Worm (Caenorhabditis elegans): Measurements from ENCODE around the gene oatr-1.
A peak's percentile ranks its signal among the peaks of the same experiment; 100 is the strongest.

Gene oatr-1

DNA sequence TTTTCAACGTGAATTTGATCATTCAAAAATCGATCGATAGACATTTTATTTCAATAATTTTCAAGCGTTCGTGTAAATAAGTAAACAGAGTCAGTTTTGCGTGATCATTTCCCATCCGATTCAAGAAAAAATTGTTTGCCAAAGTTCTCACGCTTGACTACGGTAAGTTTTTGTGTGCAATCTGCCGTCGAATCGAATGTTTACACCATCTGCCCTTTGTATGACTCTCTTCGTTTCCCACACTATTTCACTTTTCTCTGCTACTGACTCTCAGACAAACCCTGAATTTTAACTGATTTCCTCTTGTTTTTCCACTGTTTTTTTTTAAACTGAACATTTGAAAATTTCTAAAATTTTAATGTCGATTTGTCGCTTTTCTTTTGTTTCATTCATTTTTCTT, 51.2 kb downstream of the oatr-1 start:
- TF ChIP-seq ztf-11 (tag; optimal IDR thresholded peaks at IDR 0.05) (no peak), elt-3 (tag; optimal IDR thresholded peaks at IDR 0.05) (peak; percentile 18), ces-1 (GFP tag; optimal IDR thresholded peaks at IDR 0.05) (peak; percentile 54), pha-4 (tag; optimal IDR thresholded peaks at IDR 0.05) (peak; percentile 70), M03D4.4 (tag; optimal IDR thresholded peaks at IDR 0.05) (no peak), nhr-237 (tag; optimal IDR thresholded peaks at IDR 0.05) (peak; percentile 81), nhr-28 (tag; optimal IDR thresholded peaks at IDR 0.05) (no peak), nhr-12 (tag; optimal IDR thresholded peaks at IDR 0.05) (no peak), drap-1 (GFP tag; optimal IDR thresholded peaks at IDR 0.05) (peak; percentile 52), nhr-2 (tag; optimal IDR thresholded peaks at IDR 0.05) (no peak), zip-8 (tag; optimal IDR thresholded peaks at IDR 0.05) (no peak), mls-2 (tag; optimal IDR thresholded peaks at IDR 0.05) (no peak), flh-1 (GFP tag; optimal IDR thresholded peaks at IDR 0.05) (no peak), snpc-4 (tag; optimal IDR thresholded peaks at IDR 0.05) (no peak), ceh-39 (tag; optimal IDR thresholded peaks at IDR 0.05) (peak; percentile 56), sem-2 (GFP tag; optimal IDR thresholded peaks at IDR 0.05) (no peak), lin-32 (GFP tag; optimal IDR thresholded peaks at IDR 0.05) (no peak), cnd-1 (tag; optimal IDR thresholded peaks at IDR 0.05) (peak; percentile 71), tbx-8 (GFP tag; optimal IDR thresholded peaks at IDR 0.05) (no peak), ham-2 (GFP tag; optimal IDR thresholded peaks at IDR 0.05) (no peak), blmp-1 (tag; optimal IDR thresholded peaks at IDR 0.05) (no peak), ceh-83 (GFP tag; optimal IDR thresholded peaks at IDR 0.05) (no peak), bed-3 (GFP tag; optimal IDR thresholded peaks at IDR 0.05) (no peak), lin-13 (tag; optimal IDR thresholded peaks at IDR 0.05) (peak; percentile 63), unc-120 (tag; optimal IDR thresholded peaks at IDR 0.05; ENCODE audit: poor library complexity, severe bottlenecking) (peak; percentile 32), unc-62 (GFP tag; optimal IDR thresholded peaks at IDR 0.05) (no peak), unc-39 (tag; optimal IDR thresholded peaks at IDR 0.05) (no peak), ceh-43 (GFP tag; optimal IDR thresholded peaks at IDR 0.05) (no peak), mep-1 (tag; optimal IDR thresholded peaks at IDR 0.05) (peak; percentile 84), elt-1 (tag; optimal IDR thresholded peaks at IDR 0.05; ENCODE audit: borderline replicate concordance, insufficient read depth) (no peak), lsy-2 (tag; optimal IDR thresholded peaks at IDR 0.05) (peak; percentile 96), mab-5 (tag; optimal IDR thresholded peaks at IDR 0.05) (peak; percentile 20), nhr-76 (tag; optimal IDR thresholded peaks at IDR 0.05) (no peak), sptf-1 (tag; optimal IDR thresholded peaks at IDR 0.05) (peak; percentile 61), hlh-1 (tag; optimal IDR thresholded peaks at IDR 0.05) (peak; percentile 55)
